Worm (Caenorhabditis elegans) whole organism, midembryonic: Measurements from ENCODE around the gene pmp-4.

Source experiments
- T22C8.4 ChIP-seq: fragments of 200-800 bp; sonication (Bioruptor generic); IDR thresholded peaks from 2 replicates; pipeline ENCODE4 v1.3.6; 2022; ENCODE audit warnings: missing genetic modification characterization, missing compliant biosample characterization
- cog-1 ChIP-seq: sonication (generic microtip); optimal IDR thresholded peaks from 2 replicates; lab custom pipeline; 2016; ENCODE audit warnings: missing genetic modification characterization, missing compliant biosample characterization
- flt-1 ChIP-seq: fragments of 200-800 bp; sonication (Bioruptor generic); IDR thresholded peaks from 2 replicates; pipeline ENCODE4 v1.3.6; 2022; ENCODE audit warnings: missing genetic modification characterization, missing compliant biosample characterization
- klf-2 ChIP-seq: fragments of 200-800 bp; sonication (Bioruptor generic); conservative IDR thresholded peaks from 2 replicates; pipeline ENCODE4 v1.3.6; 2022; ENCODE audit warnings: missing genetic modification reagents, missing genetic modification characterization, missing compliant biosample characterization
- med-1 ChIP-seq: sonication (generic microtip); optimal IDR thresholded peaks from 2 replicates; lab custom pipeline; 2017; ENCODE audit warnings: missing genetic modification characterization, mild to moderate bottlenecking, missing compliant biosample characterization, antibody characterized with exemption, missing genetic modification reagents; ENCODE audit not compliant: insufficient read depth
- ref-1 ChIP-seq: fragments of 200-800 bp; sonication (Bioruptor generic); conservative IDR thresholded peaks from 2 replicates; pipeline ENCODE4 v1.3.6; 2022; ENCODE audit warnings: missing genetic modification reagents, missing genetic modification characterization, missing compliant biosample characterization
- tab-1 ChIP-seq: fragments of 200-800 bp; sonication (Bioruptor generic); IDR thresholded peaks from 2 replicates; pipeline ENCODE4 v1.3.6; 2022; ENCODE audit warnings: missing genetic modification characterization, missing compliant biosample characterization
- ztf-23 ChIP-seq: fragments of 200-800 bp; sonication (Bioruptor generic); IDR thresholded peaks from 2 replicates; pipeline ENCODE4 v1.3.6; 2022; ENCODE audit warnings: missing genetic modification reagents, missing genetic modification characterization, missing compliant biosample characterization
- ztf-29 ChIP-seq: fragments of 200-800 bp; sonication (Bioruptor generic); IDR thresholded peaks from 2 replicates; pipeline ENCODE4 v1.3.6; 2022; ENCODE audit warnings: missing genetic modification reagents, missing genetic modification characterization, missing compliant biosample characterization

- TF ChIP-seq flt-1 (GFP tag; lab: Robert Waterston, UW): no peak
- no peak for TF ChIP-seq ztf-29
- TF ChIP-seq klf-2 (GFP tag; lab: Robert Waterston, UW): no peak
- no peak for TF ChIP-seq cog-1
- no peak for TF ChIP-seq med-1 (GFP tag; lab: Kevin White, UChicago)
- no peak for TF ChIP-seq T22C8.4
- no peak for TF ChIP-seq ref-1 (GFP tag; lab: Robert Waterston, UW)
- TF ChIP-seq ztf-23: no peak
- TF ChIP-seq tab-1: no peak
Observed at ce11 chrIV:17442503-17442902, 37.1 kb upstream of the pmp-4 start, which contains the start of gene F11E6.11.
